Worm (Caenorhabditis elegans) whole organism, late embryonic: ENCODE data around the gene rgs-5.

Experiments
- ceh-31 ChIP-seq: sonication (generic microtip); optimal IDR thresholded peaks from 2 replicates; lab custom pipeline; 2016; ENCODE audit warnings: missing genetic modification characterization, missing compliant biosample characterization
- fax-1 ChIP-seq: sonication (generic microtip); optimal IDR thresholded peaks from 2 replicates; lab custom pipeline; 2016; ENCODE audit warnings: missing genotype, missing genetic modification characterization, missing compliant biosample characterization
- fkh-10 ChIP-seq: fragments of 150-350 bp; optimal IDR thresholded peaks from 2 replicates; lab custom pipeline; 2014; ENCODE audit warnings: missing biosample characterization, missing genetic modification reagents, missing genetic modification characterization
- hlh-30 ChIP-seq: sonication (generic microtip); optimal IDR thresholded peaks from 2 replicates; lab custom pipeline; 2017; ENCODE audit warnings: antibody characterized with exemption, missing genetic modification characterization, missing compliant biosample characterization; ENCODE audit not compliant: insufficient read depth
- sox-4 ChIP-seq: sonication (generic microtip); optimal IDR thresholded peaks from 2 replicates; lab custom pipeline; 2017; ENCODE audit warnings: mild to moderate bottlenecking, missing genetic modification characterization, inconsistent platforms, missing compliant biosample characterization
- unc-86 ChIP-seq: sonication (generic microtip); optimal IDR thresholded peaks from 2 replicates; lab custom pipeline; 2016; ENCODE audit warnings: missing genetic modification characterization, missing compliant biosample characterization
- zip-5 ChIP-seq: sonication (generic microtip); optimal IDR thresholded peaks from 2 replicates; lab custom pipeline; 2016; ENCODE audit warnings: missing genetic modification characterization, missing compliant biosample characterization

DNA sequence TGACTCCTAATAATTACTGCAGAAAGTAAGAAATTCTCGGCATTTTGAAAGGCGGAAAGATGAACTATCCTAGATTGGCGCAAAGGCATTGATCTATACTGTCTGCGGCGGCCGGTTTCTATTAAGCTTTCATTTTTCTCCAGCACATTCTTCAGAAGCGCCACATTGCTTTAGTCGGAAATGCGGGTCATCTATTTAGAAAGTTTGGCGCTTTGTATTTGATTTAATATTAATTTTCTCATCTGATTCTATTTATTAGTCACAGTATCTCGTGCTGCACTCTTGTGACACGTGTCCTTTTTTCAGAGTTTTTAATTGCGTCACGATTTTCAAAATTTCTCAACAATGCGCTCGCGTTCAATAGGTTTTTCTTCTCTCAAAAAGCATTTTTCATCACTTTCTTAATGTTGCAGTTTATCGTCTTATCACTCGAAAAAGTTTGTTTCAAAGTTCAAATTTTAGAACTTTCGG lies 16.7 kb downstream of the rgs-5 start:
- no peak for TF ChIP-seq unc-86 (tag; lab: Kevin White, UChicago)
- TF ChIP-seq fkh-10 (GFP tag; lab: Kevin White, UChicago) = no peak
- no peak for TF ChIP-seq zip-5 (tag; lab: Kevin White, UChicago)
- no peak for TF ChIP-seq hlh-30 (tag; lab: Kevin White, UChicago)
- TF ChIP-seq sox-4 = no peak
- TF ChIP-seq ceh-31 (tag; lab: Kevin White, UChicago) = no peak
- no peak for TF ChIP-seq fax-1
